Fruit fly (Drosophila melanogaster): ENCODE data around the gene disp.

dm6 chr3R:5881308-5881707, 25.2 kb upstream of the disp start:
- TF ChIP-seq Mio (GFP tag; optimal IDR thresholded peaks at IDR 0.05) (no peak), usp (GFP tag; optimal IDR thresholded peaks at IDR 0.05) (no peak)
